Worm (Caenorhabditis elegans) whole organism, L1 larva: ENCODE results near the gene M163.22.

Experiments
- C34B4.2 ChIP-seq: sonication (generic microtip); optimal IDR thresholded peaks from 2 replicates; lab custom pipeline; 2017; ENCODE audit warnings: mild to moderate bottlenecking, missing genetic modification characterization, missing compliant biosample characterization
- aha-1 ChIP-seq: fragments of 150-350 bp; optimal IDR thresholded peaks from 2 replicates; lab custom pipeline; 2014; ENCODE audit warnings: missing biosample characterization, missing genetic modification characterization
- alr-1 ChIP-seq: fragments of 200-800 bp; sonication (Bioruptor generic); optimal IDR thresholded peaks from 2 replicates; lab custom pipeline; 2018; ENCODE audit warnings: borderline replicate concordance, mild to moderate bottlenecking, missing genetic modification characterization, missing compliant biosample characterization
- ceh-63 ChIP-seq: fragments of 200-800 bp; sonication (Bioruptor generic); optimal IDR thresholded peaks from 2 replicates; lab custom pipeline; 2018; ENCODE audit warnings: mild to moderate bottlenecking, missing genetic modification characterization, missing compliant biosample characterization
- ceh-88 ChIP-seq: fragments of 200-800 bp; sonication (Bioruptor generic); IDR thresholded peaks from 2 replicates; pipeline ENCODE4 v1.3.6; 2022; ENCODE audit warnings: missing genetic modification characterization, missing compliant biosample characterization
- ceh-90 ChIP-seq: sonication (generic microtip); optimal IDR thresholded peaks from 2 replicates; lab custom pipeline; 2016; ENCODE audit warnings: missing genetic modification characterization, missing compliant biosample characterization
- ces-1 ChIP-seq: fragments of 150-350 bp; optimal IDR thresholded peaks from 2 replicates; lab custom pipeline; 2014; ENCODE audit warnings: missing biosample characterization, missing genetic modification reagents, missing genetic modification characterization
- dpl-1 ChIP-seq, 3 experiments: fragments of 150-350 bp in 2 of 3; sonication (generic microtip) in 1 of 3; optimal IDR thresholded peaks; 2 replicates each; lab custom pipeline; 2014 to 2017; ENCODE audit warnings: missing biosample characterization in 3 of 3, missing genetic modification characterization in 3 of 3, missing genetic modification reagents in 3 of 3
- efl-1 ChIP-seq, 4 experiments: fragments of 150-350 bp; optimal IDR thresholded peaks in 3 of 4; peaks in 1 of 4; 1 replicate in 1 of 4; 2 replicates in 3 of 4; lab custom pipeline; 2014; ENCODE audit warnings: missing biosample characterization in 2 of 4, missing genetic modification characterization in 2 of 4, missing genetic modification reagents in 2 of 4
- efl-3 ChIP-seq: fragments of 200-800 bp; sonication (Bioruptor generic); optimal IDR thresholded peaks from 2 replicates; lab custom pipeline; 2018; ENCODE audit warnings: mild to moderate bottlenecking, missing genetic modification characterization, missing compliant biosample characterization
- egl-13 ChIP-seq: sonication (generic microtip); optimal IDR thresholded peaks from 2 replicates; lab custom pipeline; 2016; ENCODE audit warnings: missing genotype, missing genetic modification reagents, missing genetic modification characterization, missing compliant biosample characterization
- elt-3 ChIP-seq, 6 experiments: fragments of 150-350 bp in 1 of 6; sonication (generic microtip); optimal IDR thresholded peaks; 2 replicates each; lab custom pipeline; 2017 to 2018; ENCODE audit warnings: missing biosample characterization in 6 of 6, missing genetic modification characterization in 6 of 6, inconsistent platforms in 1 of 6
- ets-5 ChIP-seq: fragments of 200-800 bp; sonication (Bioruptor generic); IDR thresholded peaks from 2 replicates; pipeline ENCODE4 v1.3.6; 2022; ENCODE audit warnings: missing genetic modification characterization, missing compliant biosample characterization
- fkh-10 ChIP-seq: sonication (generic microtip); optimal IDR thresholded peaks from 2 replicates; lab custom pipeline; 2017; ENCODE audit warnings: missing biosample characterization, missing genetic modification reagents, missing genetic modification characterization
- fkh-8 ChIP-seq: sonication (generic microtip); optimal IDR thresholded peaks from 2 replicates; lab custom pipeline; 2016; ENCODE audit warnings: mild to moderate bottlenecking, missing genetic modification characterization, missing compliant biosample characterization
- grh-1 ChIP-seq: fragments of 200-800 bp; sonication (Bioruptor generic); IDR thresholded peaks from 2 replicates; pipeline ENCODE4 v1.3.6; 2022; ENCODE audit warnings: missing genetic modification reagents, missing genetic modification characterization, missing compliant biosample characterization
- hlh-17 ChIP-seq: fragments of 200-800 bp; sonication (Bioruptor generic); optimal IDR thresholded peaks from 2 replicates; lab custom pipeline; 2018; ENCODE audit warnings: missing genetic modification characterization, mild to moderate bottlenecking, missing compliant biosample characterization, moderate library complexity, borderline replicate concordance
- hlh-4 ChIP-seq: sonication (generic microtip); optimal IDR thresholded peaks from 2 replicates; lab custom pipeline; 2016; ENCODE audit warnings: mild to moderate bottlenecking, missing genetic modification characterization, missing compliant biosample characterization
- hpl-2 ChIP-seq: fragments of 150-350 bp; optimal IDR thresholded peaks from 2 replicates; lab custom pipeline; 2014; ENCODE audit warnings: missing biosample characterization, missing genetic modification reagents, missing genetic modification characterization
- lin-13 ChIP-seq: fragments of 150-350 bp; optimal IDR thresholded peaks from 2 replicates; lab custom pipeline; 2014; ENCODE audit warnings: missing biosample characterization, missing genetic modification reagents, missing genetic modification characterization
- lin-14 ChIP-seq: fragments of 200-800 bp; sonication (Bioruptor generic); optimal IDR thresholded peaks from 2 replicates; lab custom pipeline; 2018; ENCODE audit warnings: mild to moderate bottlenecking, missing genetic modification characterization, moderate library complexity, missing compliant biosample characterization
- lin-15B ChIP-seq: fragments of 150-350 bp; sonication (generic microtip); optimal IDR thresholded peaks from 3 replicates; lab custom pipeline; 2014; ENCODE audit warnings: missing biosample characterization, missing genetic modification characterization
- lin-35 ChIP-seq, 2 experiments: fragments of 150-350 bp; optimal IDR thresholded peaks; 2 replicates each; lab custom pipeline; 2014; ENCODE audit warnings: missing biosample characterization in 2 of 2, missing genetic modification characterization in 2 of 2, missing genetic modification reagents in 2 of 2
- lir-3 ChIP-seq: sonication (generic microtip); optimal IDR thresholded peaks from 2 replicates; lab custom pipeline; 2016; ENCODE audit warnings: mild to moderate bottlenecking, missing genetic modification characterization, moderate library complexity, missing compliant biosample characterization; ENCODE audit not compliant: poor library complexity
- lsy-2 ChIP-seq, 2 experiments: fragments of 150-350 bp; optimal IDR thresholded peaks; 2 replicates each; lab custom pipeline; 2014; ENCODE audit warnings: missing biosample characterization in 2 of 2, missing genetic modification characterization in 2 of 2
- mdl-1 ChIP-seq, 2 experiments: fragments of 150-350 bp; optimal IDR thresholded peaks; 2 replicates each; lab custom pipeline; 2014 to 2017; ENCODE audit warnings: missing biosample characterization in 2 of 2, missing genetic modification characterization in 2 of 2, inconsistent platforms in 1 of 2
- mef-2 ChIP-seq: fragments of 150-350 bp; optimal IDR thresholded peaks from 2 replicates; lab custom pipeline; 2014; ENCODE audit warnings: missing biosample characterization, missing genetic modification characterization
- mep-1 ChIP-seq: fragments of 150-350 bp; optimal IDR thresholded peaks from 2 replicates; lab custom pipeline; 2014; ENCODE audit warnings: missing biosample characterization, missing genetic modification characterization
- nhr-12 ChIP-seq: sonication (generic microtip); optimal IDR thresholded peaks from 2 replicates; lab custom pipeline; 2017; ENCODE audit warnings: missing biosample characterization, missing genetic modification characterization
- nhr-19 ChIP-seq: fragments of 200-800 bp; sonication (Bioruptor generic); conservative IDR thresholded peaks from 2 replicates; pipeline ENCODE4 v1.3.6; 2022; ENCODE audit warnings: missing genetic modification characterization, missing compliant biosample characterization
- nhr-237 ChIP-seq: fragments of 150-350 bp; optimal IDR thresholded peaks from 2 replicates; lab custom pipeline; 2014; ENCODE audit warnings: missing biosample characterization, missing genetic modification characterization
- nhr-47 ChIP-seq: sonication (generic microtip); optimal IDR thresholded peaks from 2 replicates; lab custom pipeline; 2016; ENCODE audit warnings: mild to moderate bottlenecking, missing genetic modification characterization, moderate library complexity, missing compliant biosample characterization
- nhr-71 ChIP-seq: sonication (generic microtip); optimal IDR thresholded peaks from 2 replicates; lab custom pipeline; 2016; ENCODE audit warnings: mild to moderate bottlenecking, missing genetic modification characterization, moderate library complexity, missing compliant biosample characterization
- nhr-90 ChIP-seq: sonication (generic microtip); optimal IDR thresholded peaks from 2 replicates; lab custom pipeline; 2016; ENCODE audit warnings: mild to moderate bottlenecking, missing genetic modification characterization, missing compliant biosample characterization; ENCODE audit not compliant: poor library complexity
- pag-3 ChIP-seq: sonication (generic microtip); optimal IDR thresholded peaks from 2 replicates; lab custom pipeline; 2017; ENCODE audit warnings: missing genetic modification characterization, mild to moderate bottlenecking, missing compliant biosample characterization, antibody characterized with exemption, borderline replicate concordance; ENCODE audit not compliant: insufficient read depth
- pax-3 ChIP-seq: fragments of 200-800 bp; sonication (Bioruptor generic); optimal IDR thresholded peaks from 2 replicates; lab custom pipeline; 2018; ENCODE audit warnings: mild to moderate bottlenecking, missing genetic modification characterization, moderate library complexity, missing compliant biosample characterization
- skn-1 ChIP-seq: fragments of 150-350 bp; optimal IDR thresholded peaks from 2 replicates; lab custom pipeline; 2014; ENCODE audit warnings: missing biosample characterization, missing genetic modification characterization
- snpc-4 ChIP-seq: fragments of 150-350 bp; optimal IDR thresholded peaks from 2 replicates; lab custom pipeline; 2014; ENCODE audit warnings: missing biosample characterization, missing genetic modification characterization
- snu-23 ChIP-seq: sonication (generic microtip); optimal IDR thresholded peaks from 2 replicates; lab custom pipeline; 2016; ENCODE audit warnings: missing genetic modification characterization, missing compliant biosample characterization
- sox-4 ChIP-seq: sonication (generic microtip); optimal IDR thresholded peaks from 2 replicates; lab custom pipeline; 2016; ENCODE audit warnings: missing genetic modification characterization, missing compliant biosample characterization
- sptf-1 ChIP-seq: fragments of 150-350 bp; optimal IDR thresholded peaks from 2 replicates; lab custom pipeline; 2014; ENCODE audit warnings: missing biosample characterization, missing genetic modification characterization
- swsn-7 ChIP-seq: sonication (generic microtip); optimal IDR thresholded peaks from 2 replicates; lab custom pipeline; 2016; ENCODE audit warnings: missing genetic modification characterization, missing compliant biosample characterization
- tlp-1 ChIP-seq: fragments of 150-350 bp; optimal IDR thresholded peaks from 2 replicates; lab custom pipeline; 2014; ENCODE audit warnings: missing biosample characterization, missing genetic modification characterization
- unc-130 ChIP-seq: fragments of 150-350 bp; optimal IDR thresholded peaks from 2 replicates; lab custom pipeline; 2017; ENCODE audit warnings: missing biosample characterization, missing genetic modification characterization, inconsistent platforms
- unc-30 ChIP-seq: sonication (generic microtip); optimal IDR thresholded peaks from 2 replicates; lab custom pipeline; 2017; ENCODE audit warnings: missing biosample characterization, missing genetic modification characterization
- unc-62 ChIP-seq: fragments of 150-350 bp; optimal IDR thresholded peaks from 2 replicates; lab custom pipeline; 2014; ENCODE audit warnings: missing biosample characterization, missing genetic modification reagents, missing genetic modification characterization
- vab-15 ChIP-seq: sonication (generic microtip); optimal IDR thresholded peaks from 2 replicates; lab custom pipeline; 2017; ENCODE audit warnings: missing genotype, mild to moderate bottlenecking, missing genetic modification characterization, missing compliant biosample characterization
- xbp-1 ChIP-seq: sonication (generic microtip); optimal IDR thresholded peaks from 2 replicates; lab custom pipeline; 2016; ENCODE audit warnings: missing genetic modification characterization, missing compliant biosample characterization
- ztf-4 ChIP-seq: fragments of 150-350 bp; optimal IDR thresholded peaks from 2 replicates; lab custom pipeline; 2014; ENCODE audit warnings: missing biosample characterization, missing genetic modification characterization

The M163.22 gene

ce11 chrX:14507992-14508391 is 42.3 kb downstream of the M163.22 start (continued):
- no peak for TF ChIP-seq hlh-4 (tag; lab: Kevin White, UChicago)
- no peak for TF ChIP-seq skn-1 (tag; lab: Kevin White, UChicago)

DNA sequence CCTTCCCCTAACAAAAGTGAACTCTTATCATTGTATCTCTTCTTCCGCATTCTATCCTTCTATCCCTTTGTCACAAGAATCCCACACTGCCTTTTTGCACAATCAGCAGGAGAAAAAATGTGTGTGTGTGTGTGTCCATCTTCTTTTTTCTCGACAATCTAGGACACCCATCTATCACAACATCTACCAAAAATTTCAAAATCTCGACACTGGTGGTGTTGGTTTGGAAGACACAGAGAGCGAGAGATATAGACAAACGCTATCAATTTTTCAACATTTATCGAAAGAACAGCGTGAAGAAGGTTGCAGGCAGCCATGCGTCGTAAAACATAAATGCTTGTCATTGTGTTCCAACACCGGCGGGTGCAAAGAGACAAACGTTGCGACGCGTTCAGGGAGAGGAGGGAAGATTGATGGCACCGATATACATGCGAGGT is 43.1 kb downstream of the M163.22 start:
- TF ChIP-seq unc-130 (peak; percentile 33), lin-13 (GFP tag; lab: Kevin White, UChicago) (peak; percentile 15), lin-15B (tag; lab: Kevin White, UChicago) (no peak), hlh-4 (tag; lab: Kevin White, UChicago) (no peak), skn-1 (tag; lab: Kevin White, UChicago) (no peak), sox-4 (tag; lab: Kevin White, UChicago) (no peak), lir-3 (tag; lab: Kevin White, UChicago) (peak; percentile 1), pax-3 (no peak), pag-3 (tag; lab: Kevin White, UChicago) (peak; percentile 58), sptf-1 (tag; lab: Kevin White, UChicago) (no peak), xbp-1 (tag; lab: Kevin White, UChicago) (no peak), snu-23 (GFP tag; lab: Kevin White, UChicago) (peak; percentile 65), alr-1 (no peak), hlh-17 (no peak), efl-3 (no peak), fkh-8 (no peak), nhr-12 (tag; lab: Kevin White, UChicago) (no peak), ces-1 (GFP tag; lab: Kevin White, UChicago) (no peak), nhr-237 (tag; lab: Kevin White, UChicago) (no peak), efl-1 (optimal IDR thresholded peaks at IDR 0.05; lab: Kevin White, UChicago) (peak in 1 of 2 experiments; percentile 5), efl-1 (GFP tag; optimal IDR thresholded peaks at IDR 0.05 in 1 of 2; lab: Kevin White, UChicago) (peak in 1 of 2 experiments; percentile 36), C34B4.2 (no peak), lsy-2 (tag; optimal IDR thresholded peaks at IDR 0.05; lab: Kevin White, UChicago) (peak; percentile 48 to 54), ceh-63 (no peak), nhr-19 (GFP tag; lab: Robert Waterston, UW) (peak; percentile 61), nhr-71 (tag; lab: Kevin White, UChicago) (peak; percentile 85), swsn-7 (peak; percentile 12), tlp-1 (tag; lab: Kevin White, UChicago) (no peak), mep-1 (tag; lab: Kevin White, UChicago) (peak; percentile 85), nhr-47 (tag; lab: Kevin White, UChicago) (peak; percentile 36), ceh-90 (no peak), ets-5 (no peak), egl-13 (tag; lab: Kevin White, UChicago) (no peak), elt-3 (tag; optimal IDR thresholded peaks at IDR 0.05; lab: Kevin White, UChicago) (peak in 5 of 6 experiments; percentile 61 to 85 (median 73)), ztf-4 (no peak), grh-1 (GFP tag; lab: Robert Waterston, UW) (peak; percentile 56; the same call in 1 of the 2 replicates), fkh-10 (GFP tag; lab: Kevin White, UChicago) (no peak), lin-14 (peak; percentile 94), mef-2 (no peak), unc-62 (GFP tag; lab: Kevin White, UChicago) (no peak), ceh-88 (GFP tag; lab: Robert Waterston, UW) (no peak), dpl-1 (GFP tag; optimal IDR thresholded peaks at IDR 0.05; lab: Kevin White, UChicago) (peak in 1 of 3 experiments; percentile 8), aha-1 (no peak), mdl-1 (tag; optimal IDR thresholded peaks at IDR 0.05; lab: Kevin White, UChicago) (no peak), lin-35 (GFP tag; optimal IDR thresholded peaks at IDR 0.05; lab: Kevin White, UChicago) (peak in 1 of 2 experiments; percentile 36), vab-15 (tag; lab: Kevin White, UChicago) (no peak), snpc-4 (no peak), hpl-2 (GFP tag; lab: Kevin White, UChicago) (no peak), nhr-90 (tag; lab: Kevin White, UChicago) (peak; percentile 35), unc-30 (no peak)
